Worm (Caenorhabditis elegans): ENCODE measurements around the gene eef-1G.
A peak's percentile ranks its signal among the peaks of the same experiment; 100 is the strongest.

The eef-1G gene

ce11 chrV:10951655-10952278, 13.8 kb upstream of the eef-1G start, which contains the start of gene F17C11.4 (continued):
- no peak for TF ChIP-seq nhr-27 (tag; optimal IDR thresholded peaks at IDR 0.05)
- TF ChIP-seq ztf-6 (GFP tag; IDR thresholded peaks at IDR 0.05), result no peak
- TF ChIP-seq ceh-27 (GFP tag; optimal IDR thresholded peaks at IDR 0.05), result no peak
- no peak for TF ChIP-seq tbx-9 (tag; optimal IDR thresholded peaks at IDR 0.05; ENCODE audit: borderline replicate concordance)
- TF ChIP-seq egl-18 (GFP tag; IDR thresholded peaks at IDR 0.05), result no peak
- TF ChIP-seq efl-1 (GFP tag; optimal IDR thresholded peaks at IDR 0.05), result no peak
- no peak for TF ChIP-seq unc-130 (GFP tag; optimal IDR thresholded peaks at IDR 0.05)
- TF ChIP-seq lin-35 (GFP tag; optimal IDR thresholded peaks at IDR 0.05), result no peak
- TF ChIP-seq die-1 (tag; optimal IDR thresholded peaks at IDR 0.05), result peak; percentile 33
- no peak for TF ChIP-seq pbrm-1 (GFP tag; IDR thresholded peaks at IDR 0.05)
- TF ChIP-seq ztf-25 (GFP tag; IDR thresholded peaks at IDR 0.05), result no peak
- no peak for TF ChIP-seq aptf-3 (GFP tag; IDR thresholded peaks at IDR 0.05)
- TF ChIP-seq ztf-3 (GFP tag; optimal IDR thresholded peaks at IDR 0.05), result no peak
- no peak for TF ChIP-seq ceh-58 (GFP tag; IDR thresholded peaks at IDR 0.05)
- TF ChIP-seq ceh-100 (GFP tag; IDR thresholded peaks at IDR 0.05), result no peak
- TF ChIP-seq lin-26 (GFP tag; IDR thresholded peaks at IDR 0.05), result peak; percentile 66; the same call in 1 of the 2 replicates
- TF ChIP-seq B0261.1 (tag; optimal IDR thresholded peaks at IDR 0.05), result no peak
- TF ChIP-seq chd-7 (tag; optimal IDR thresholded peaks at IDR 0.05), result no peak
- no peak for TF ChIP-seq ceh-91 (GFP tag; IDR thresholded peaks at IDR 0.05)
- no peak for TF ChIP-seq rpc-1 (optimal IDR thresholded peaks at IDR 0.05)
- no peak for TF ChIP-seq rpc-1 (tag; optimal IDR thresholded peaks at IDR 0.05)
- no peak for TF ChIP-seq mxl-1 (tag; optimal IDR thresholded peaks at IDR 0.05)
- TF ChIP-seq F23B12.7 (tag; optimal IDR thresholded peaks at IDR 0.05; ENCODE audit: insufficient read depth), result no peak
- no peak for TF ChIP-seq attf-3 (GFP tag; conservative IDR thresholded peaks at IDR 0.05)
- TF ChIP-seq rec-8 (tag; optimal IDR thresholded peaks at IDR 0.05), result no peak
- peak; percentile 64 for TF ChIP-seq madf-10 (tag; optimal IDR thresholded peaks at IDR 0.05)
- no peak for TF ChIP-seq fkh-3 (tag; optimal IDR thresholded peaks at IDR 0.05)
- no peak for TF ChIP-seq F57A8.1 (GFP tag; optimal IDR thresholded peaks at IDR 0.05)
- no peak for TF ChIP-seq B0019.2 (GFP tag; conservative IDR thresholded peaks at IDR 0.05)
- TF ChIP-seq dox-1 (GFP tag; IDR thresholded peaks at IDR 0.05), result no peak
- TF ChIP-seq zfh-2 (GFP tag; conservative IDR thresholded peaks at IDR 0.05), result peak; percentile 64
- no peak for TF ChIP-seq cebp-2 (GFP tag; IDR thresholded peaks at IDR 0.05)
- TF ChIP-seq D2030.7 (GFP tag; IDR thresholded peaks at IDR 0.05), result no peak
- TF ChIP-seq nhr-80 (tag; optimal IDR thresholded peaks at IDR 0.05), result peak; percentile 85
- no peak for TF ChIP-seq ceh-40 (GFP tag; IDR thresholded peaks at IDR 0.05)
- peak; percentile 18 for TF ChIP-seq F22D6.2 (tag; optimal IDR thresholded peaks at IDR 0.05)
- peak; percentile 69; the same call in 1 of the 2 replicates for TF ChIP-seq K11D2.4 (GFP tag; IDR thresholded peaks at IDR 0.05)
- no peak for TF ChIP-seq Y79H2A.3 (GFP tag; conservative IDR thresholded peaks at IDR 0.05)
- TF ChIP-seq Y53F4B.3 (GFP tag; IDR thresholded peaks at IDR 0.05), result no peak
- no peak for TF ChIP-seq madf-3 (GFP tag; IDR thresholded peaks at IDR 0.05)
- TF ChIP-seq atf-7 (tag; optimal IDR thresholded peaks at IDR 0.05), result peak; percentile 62
- no peak for TF ChIP-seq hmg-20 (GFP tag; IDR thresholded peaks at IDR 0.05)
- no peak for TF ChIP-seq nfyb-1 (GFP tag; IDR thresholded peaks at IDR 0.05)
- TF ChIP-seq madf-6 (GFP tag; IDR thresholded peaks at IDR 0.05), result 0 out of 2 replicates have a peak, but pooled peaks have one; percentile 13
- TF ChIP-seq lsy-27 (tag; optimal IDR thresholded peaks at IDR 0.05; ENCODE audit: borderline replicate concordance, insufficient read depth), result no peak
- TF ChIP-seq attf-5 (GFP tag; optimal IDR thresholded peaks at IDR 0.05), result peak; percentile 74
- no peak for TF ChIP-seq Y56A3A.18 (GFP tag; IDR thresholded peaks at IDR 0.05)
- peak; percentile 20 for TF ChIP-seq lin-54 (GFP tag; optimal IDR thresholded peaks at IDR 0.05)
- no peak for TF ChIP-seq sdz-38 (tag; optimal IDR thresholded peaks at IDR 0.05)

Data from whole organism, young adult.